Worm (Caenorhabditis elegans) whole organism, early embryonic: ENCODE measurements around the gene col-147.

Experiments
- ama-1 ChIP-seq: fragments of 150-350 bp; optimal IDR thresholded peaks from 2 replicates; lab custom pipeline; 2014
- ceh-13 ChIP-seq: fragments of 200-800 bp; sonication (Bioruptor generic); optimal IDR thresholded peaks from 2 replicates; lab custom pipeline; 2018; ENCODE audit warnings: mild to moderate bottlenecking, missing genetic modification characterization, missing compliant biosample characterization
- hmbx-1 ChIP-seq: sonication (generic microtip); optimal IDR thresholded peaks from 2 replicates; lab custom pipeline; 2016; ENCODE audit warnings: mild to moderate bottlenecking, missing genetic modification characterization, missing compliant biosample characterization
- pes-1 ChIP-seq: fragments of 200-800 bp; sonication (Bioruptor generic); IDR thresholded peaks from 2 replicates; pipeline ENCODE4 v1.3.6; 2022; ENCODE audit warnings: missing genetic modification reagents, missing genetic modification characterization, missing compliant biosample characterization
- tbx-37 ChIP-seq: fragments of 200-800 bp; sonication (Bioruptor generic); conservative IDR thresholded peaks from 2 replicates; pipeline ENCODE4 v1.3.6; 2022; ENCODE audit warnings: missing genetic modification reagents, missing genetic modification characterization, missing compliant biosample characterization

DNA sequence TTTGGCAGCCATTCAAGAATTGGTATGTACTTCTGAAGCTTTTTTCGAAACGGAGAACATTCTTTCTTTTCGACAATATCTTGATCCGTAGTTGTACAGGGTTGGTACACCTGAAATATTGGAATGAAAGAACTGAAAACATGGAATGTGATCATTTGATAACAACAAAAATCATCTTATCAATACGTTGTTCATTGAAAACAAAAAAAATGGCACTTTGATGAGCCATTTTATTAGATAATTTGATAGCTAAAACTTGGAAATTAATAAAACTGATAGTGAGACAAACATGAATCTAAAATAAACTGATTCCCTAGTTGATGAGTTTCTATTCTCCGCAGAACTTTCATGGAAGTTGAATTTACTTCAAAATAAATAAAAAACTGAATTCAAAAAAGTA lies 39.4 kb upstream of the col-147 start:
- no peak for TF ChIP-seq pes-1 (GFP tag; lab: Robert Waterston, UW)
- TF ChIP-seq ceh-13, result no peak
- TF ChIP-seq hmbx-1, result no peak
- no peak for TF ChIP-seq tbx-37
- no peak for TF ChIP-seq ama-1 (lab: Kevin White, UChicago)
